Fruit fly (Drosophila melanogaster): ENCODE results near the gene Aven.

Aven gene

dm6 chrX:12660030-12660630 lies 30.7 kb upstream of the Aven start (continued):
- TF ChIP-seq Myb (GFP tag; optimal IDR thresholded peaks at IDR 0.05) (no peak), CG4360 (GFP tag; IDR thresholded peaks at IDR 0.05) (0 out of 2 replicates have a peak, but pooled peaks have one; percentile 9), Adf1 (GFP tag; IDR thresholded peaks at IDR 0.05) (peak; percentile 21; the same call in 1 of the 2 replicates), sqz (GFP tag; optimal IDR thresholded peaks at IDR 0.05) (peak; percentile 34), pzg (GFP tag; optimal IDR thresholded peaks at IDR 0.05) (no peak), ranshi (GFP tag; IDR thresholded peaks at IDR 0.05) (no peak), CG14667 (GFP tag; IDR thresholded peaks at IDR 0.05) (no peak), CG15073 (GFP tag; optimal IDR thresholded peaks at IDR 0.05) (no peak), corto (GFP tag; optimal IDR thresholded peaks at IDR 0.05) (no peak), exex (tag; optimal IDR thresholded peaks at IDR 0.05) (peak; percentile 38), stwl (tag; optimal IDR thresholded peaks at IDR 0.05) (no peak), fru (optimal IDR thresholded peaks at IDR 0.05) (no peak), CG1603 (tag; optimal IDR thresholded peaks at IDR 0.05) (peak; percentile 4), CG6689 (GFP tag; IDR thresholded peaks at IDR 0.05) (no peak), HLH54F (GFP tag; optimal IDR thresholded peaks at IDR 0.05) (no peak), tin (GFP tag; optimal IDR thresholded peaks at IDR 0.05) (no peak), CG15696 (tag; optimal IDR thresholded peaks at IDR 0.05) (peak; percentile 77), fd102C (GFP tag; optimal IDR thresholded peaks at IDR 0.05) (peak; percentile 17), ac (GFP tag; optimal IDR thresholded peaks at IDR 0.05) (peak; percentile 59), Dip3 (GFP tag; optimal IDR thresholded peaks at IDR 0.05) (no peak), zf30C (GFP tag; optimal IDR thresholded peaks at IDR 0.05) (peak; percentile 8), Deaf1 (tag; optimal IDR thresholded peaks at IDR 0.05) (peak; percentile 74), CG13775 (GFP tag; optimal IDR thresholded peaks at IDR 0.05) (no peak), tna (GFP tag; IDR thresholded peaks at IDR 0.05; ENCODE audit: partially characterized antibody) (no peak), eve (GFP tag; optimal IDR thresholded peaks at IDR 0.05) (peak in 1 of 2 experiments; percentile 10), sug (tag; optimal IDR thresholded peaks at IDR 0.05) (peak; percentile 34), CG2678 (tag; optimal IDR thresholded peaks at IDR 0.05) (peak; percentile 24), gcm2 (GFP tag; optimal IDR thresholded peaks at IDR 0.05) (no peak), hb (GFP tag; IDR thresholded peaks at IDR 0.05; ENCODE audit: partially characterized antibody) (no peak), Dll (GFP tag; IDR thresholded peaks at IDR 0.05; ENCODE audit: partially characterized antibody) (no peak), Ssrp (tag; optimal IDR thresholded peaks at IDR 0.05) (no peak), CG17568 (GFP tag; optimal IDR thresholded peaks at IDR 0.05) (no peak), CG30403 (GFP tag; optimal IDR thresholded peaks at IDR 0.05) (no peak), mirr (GFP tag; optimal IDR thresholded peaks at IDR 0.05) (peak; percentile 22), CG18011 (GFP tag; optimal IDR thresholded peaks at IDR 0.05) (no peak), CG16779 (GFP tag; IDR thresholded peaks at IDR 0.05) (no peak), wor (GFP tag; IDR thresholded peaks at IDR 0.05) (no peak), CG15601 (tag; optimal IDR thresholded peaks at IDR 0.05) (no peak), MESR4 (GFP tag; optimal IDR thresholded peaks at IDR 0.05) (no peak)

- TF ChIP-seq Pdp1 (GFP tag; optimal IDR thresholded peaks at IDR 0.05): peak in 1 of 2 experiments; percentile 37
- peak; percentile 56 for TF ChIP-seq Scr (GFP tag; IDR thresholded peaks at IDR 0.05; ENCODE audit: partially characterized antibody)
- TF ChIP-seq vfl (GFP tag; optimal IDR thresholded peaks at IDR 0.05): no peak
- TF ChIP-seq CG7745 (tag; optimal IDR thresholded peaks at IDR 0.05): peak; percentile 23
- no peak for TF ChIP-seq CG16815 (GFP tag; optimal IDR thresholded peaks at IDR 0.05)
- TF ChIP-seq Ets97D (GFP tag; optimal IDR thresholded peaks at IDR 0.05): peak; percentile 75
- TF ChIP-seq HLH4C (GFP tag; IDR thresholded peaks at IDR 0.05; ENCODE audit: partially characterized antibody): peak; percentile 56; the same call in 1 of the 3 replicates
- TF ChIP-seq scrt (GFP tag; optimal IDR thresholded peaks at IDR 0.05): no peak
- TF ChIP-seq CG10267 (tag; optimal IDR thresholded peaks at IDR 0.05): peak; percentile 60
- TF ChIP-seq Ravus (GFP tag; IDR thresholded peaks at IDR 0.05): no peak
- TF ChIP-seq CG12942 (GFP tag; optimal IDR thresholded peaks at IDR 0.05): no peak
- TF ChIP-seq lmd (GFP tag; IDR thresholded peaks at IDR 0.05): no peak
- no peak for TF ChIP-seq wdn (GFP tag; IDR thresholded peaks at IDR 0.05)
These were observed 29.6 kb upstream of the Aven start, which contains the start of gene Tis11 for dm6 chrX:12658999-12659560. Tis11 (plus strand) TSS chrX:12659415.
